Worm (Caenorhabditis elegans): ENCODE data around the gene F59E11.5.

The F59E11.5 gene

DNA sequence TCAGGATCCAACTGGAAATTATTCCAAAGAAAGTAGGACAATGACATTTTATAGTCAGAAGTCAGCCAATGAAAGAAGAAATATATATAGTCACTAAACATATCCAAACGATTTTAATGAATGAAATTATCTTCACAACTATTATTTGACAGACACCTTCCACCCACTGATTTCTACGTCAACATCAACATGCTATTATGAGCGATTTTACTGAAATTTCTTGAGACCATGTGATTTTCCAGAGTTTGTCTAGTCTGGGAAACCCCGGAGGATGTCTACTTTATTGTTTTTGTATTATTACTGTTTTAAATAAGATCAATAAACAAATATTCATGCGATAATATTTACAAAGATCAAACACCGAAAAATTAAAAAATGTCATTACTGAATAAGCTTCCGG, 20.6 kb downstream of the F59E11.5 start, which contains the start of gene srt-18:
Gene srt-18, minus strand, starts transcription at position 101 of the 400 bp plus-strand sequence.
- no peak for TF ChIP-seq nhr-28 (tag; optimal IDR thresholded peaks at IDR 0.05)
- TF ChIP-seq nhr-77 (tag; optimal IDR thresholded peaks at IDR 0.05) = no peak
- no peak for TF ChIP-seq R02D3.7 (tag; optimal IDR thresholded peaks at IDR 0.05)
- TF ChIP-seq fkh-10 (GFP tag; optimal IDR thresholded peaks at IDR 0.05) = no peak
- TF ChIP-seq tbx-2 (tag; optimal IDR thresholded peaks at IDR 0.05) = no peak
- TF ChIP-seq nhr-43 (tag; optimal IDR thresholded peaks at IDR 0.05; ENCODE audit: poor library complexity, severe bottlenecking) = no peak
- TF ChIP-seq unc-62 (GFP tag; optimal IDR thresholded peaks at IDR 0.05) = no peak
- TF ChIP-seq egl-5 (tag; optimal IDR thresholded peaks at IDR 0.05) = no peak
- TF ChIP-seq elt-3 (tag; optimal IDR thresholded peaks at IDR 0.05) = no peak
- no peak for TF ChIP-seq lin-39 (tag; optimal IDR thresholded peaks at IDR 0.05)
- no peak for TF ChIP-seq ceh-16 (tag; optimal IDR thresholded peaks at IDR 0.05)
- no peak for TF ChIP-seq daf-12 (tag; optimal IDR thresholded peaks at IDR 0.05)
- TF ChIP-seq elt-1 (tag; optimal IDR thresholded peaks at IDR 0.05) = no peak
- TF ChIP-seq nhr-25 (tag; optimal IDR thresholded peaks at IDR 0.05) = no peak
- no peak for TF ChIP-seq ama-1 (optimal IDR thresholded peaks at IDR 0.05)
- no peak for TF ChIP-seq fos-1 (tag; optimal IDR thresholded peaks at IDR 0.05)
- TF ChIP-seq ZK546.5 (tag; optimal IDR thresholded peaks at IDR 0.05) = no peak

DNA sequence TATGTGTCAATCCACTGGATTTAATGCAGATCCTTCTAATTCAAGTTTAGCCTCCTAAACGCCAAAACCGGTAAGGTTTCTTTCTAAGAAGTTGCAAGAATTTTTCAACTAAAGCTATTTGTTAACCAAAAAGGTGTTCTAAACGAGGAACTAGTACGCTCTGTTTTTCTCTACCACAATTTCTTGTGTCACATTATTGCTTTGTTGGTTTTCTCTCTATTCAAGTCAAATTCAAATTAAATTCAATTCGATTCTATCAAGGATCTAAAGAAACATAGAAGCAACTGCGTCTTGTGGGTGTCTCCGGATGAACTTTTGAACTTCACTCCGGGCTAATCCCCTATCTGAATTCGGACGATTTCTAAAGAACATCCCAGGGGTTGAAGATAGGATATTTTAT, 21.6 kb downstream of the F59E11.5 start, which contains the start of gene oac-40:
Gene oac-40, plus strand, starts transcription at position 301 of the 400 bp plus-strand sequence.
- no peak for TF ChIP-seq ceh-9 (tag; optimal IDR thresholded peaks at IDR 0.05)
- no peak for TF ChIP-seq ceh-28 (tag; optimal IDR thresholded peaks at IDR 0.05)
- no peak for TF ChIP-seq fos-1 (tag; optimal IDR thresholded peaks at IDR 0.05)
- no peak for TF ChIP-seq elt-1 (tag; optimal IDR thresholded peaks at IDR 0.05)
- no peak for TF ChIP-seq nhr-237 (tag; optimal IDR thresholded peaks at IDR 0.05)
- no peak for TF ChIP-seq egl-5 (tag; optimal IDR thresholded peaks at IDR 0.05)
- no peak for TF ChIP-seq skn-1 (tag; optimal IDR thresholded peaks at IDR 0.05)
- TF ChIP-seq lin-39 (tag; optimal IDR thresholded peaks at IDR 0.05) = no peak
- TF ChIP-seq pqm-1 (tag; optimal IDR thresholded peaks at IDR 0.05) = no peak
- no peak for TF ChIP-seq zag-1 (tag; optimal IDR thresholded peaks at IDR 0.05)
- TF ChIP-seq sea-2 (GFP tag; optimal IDR thresholded peaks at IDR 0.05) = no peak
- TF ChIP-seq tbx-2 (tag; optimal IDR thresholded peaks at IDR 0.05) = no peak
- no peak for TF ChIP-seq egl-27 (tag; optimal IDR thresholded peaks at IDR 0.05)
- no peak for TF ChIP-seq jun-1 (tag; optimal IDR thresholded peaks at IDR 0.05)
- TF ChIP-seq nhr-25 (tag; optimal IDR thresholded peaks at IDR 0.05) = no peak

DNA sequence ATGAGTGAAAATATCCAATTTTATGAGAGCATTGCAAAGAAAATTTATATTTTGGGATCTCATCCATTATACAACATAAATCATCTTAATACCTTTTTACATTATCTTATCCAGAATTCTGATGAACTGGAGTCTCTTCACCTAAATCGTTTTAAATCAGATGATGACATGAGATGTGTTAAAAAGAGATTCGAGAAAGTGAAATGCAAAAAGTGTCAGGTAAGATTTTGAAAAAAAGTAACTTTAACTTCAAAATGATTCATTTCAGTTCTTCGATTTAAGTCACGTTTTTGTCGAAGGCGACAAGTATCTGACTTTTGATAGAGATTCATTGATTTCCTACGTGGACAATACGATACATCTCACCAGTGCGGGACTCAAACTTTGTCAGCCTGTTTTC, 24.0 kb downstream of the F59E11.5 start:
- TF ChIP-seq ceh-28 (tag; optimal IDR thresholded peaks at IDR 0.05) = no peak
- no peak for TF ChIP-seq unc-39 (tag; optimal IDR thresholded peaks at IDR 0.05)
- no peak for TF ChIP-seq ZK546.5 (tag; optimal IDR thresholded peaks at IDR 0.05)
- no peak for TF ChIP-seq aly-2 (tag; optimal IDR thresholded peaks at IDR 0.05)
- no peak for TF ChIP-seq fkh-2 (tag; optimal IDR thresholded peaks at IDR 0.05)
- no peak for TF ChIP-seq ceh-16 (tag; optimal IDR thresholded peaks at IDR 0.05)
- TF ChIP-seq daf-12 (tag; optimal IDR thresholded peaks at IDR 0.05) = no peak
- TF ChIP-seq nhr-76 (tag; optimal IDR thresholded peaks at IDR 0.05) = no peak

DNA sequence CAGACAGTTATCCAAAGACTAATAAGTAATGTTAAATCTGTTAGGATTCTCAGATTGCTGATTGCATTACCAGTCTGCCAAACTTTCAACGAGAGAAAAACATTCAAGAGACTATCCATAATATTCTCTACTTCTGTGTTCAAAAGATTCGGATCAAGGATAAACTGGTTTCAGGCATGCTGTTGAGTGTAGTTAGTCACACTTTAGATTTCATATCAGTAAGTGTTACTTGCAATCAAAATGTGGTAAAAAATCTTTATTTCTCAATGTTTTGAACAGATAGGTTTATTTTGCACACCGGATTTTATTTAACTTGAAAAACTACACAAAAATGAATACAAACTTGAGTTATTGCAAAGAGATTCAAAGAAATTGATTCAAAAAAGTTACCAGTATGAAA, 27.2 kb downstream of the F59E11.5 start, which contains the start of gene oac-41:
Gene oac-41, minus strand, starts transcription at position 101 of the 400 bp plus-strand sequence.
- TF ChIP-seq sea-2 (GFP tag; optimal IDR thresholded peaks at IDR 0.05) (no peak), pha-4 (tag; optimal IDR thresholded peaks at IDR 0.05) (no peak), ama-1 (optimal IDR thresholded peaks at IDR 0.05) (no peak)

DNA sequence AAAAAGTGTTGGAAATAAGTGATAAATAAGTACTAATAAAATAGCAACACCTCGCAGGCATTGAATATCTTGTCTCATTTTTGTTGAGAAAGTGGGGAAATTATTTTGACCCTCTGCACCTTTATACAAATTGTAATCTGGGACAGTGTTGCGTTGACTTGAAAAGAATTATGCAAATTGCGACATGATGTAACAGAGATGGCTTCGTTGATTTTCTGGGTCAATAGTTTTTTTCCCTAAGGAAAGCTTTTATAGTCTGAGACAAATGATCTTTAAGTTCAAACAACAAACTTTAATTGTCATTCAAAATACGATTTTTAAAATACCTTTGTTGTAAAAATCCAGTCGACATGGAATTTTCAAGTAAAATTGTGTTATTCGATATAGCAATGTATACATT, 29.8 kb downstream of the F59E11.5 start, which contains the start of gene bus-1:
Gene bus-1, minus strand, starts transcription at position 101 of the 400 bp plus-strand sequence.
- TF ChIP-seq pqm-1 (tag; optimal IDR thresholded peaks at IDR 0.05) = no peak
- no peak for TF ChIP-seq ztf-4 (tag; optimal IDR thresholded peaks at IDR 0.05)
- no peak for TF ChIP-seq fkh-2 (tag; optimal IDR thresholded peaks at IDR 0.05)
- TF ChIP-seq lsy-12 (tag; optimal IDR thresholded peaks at IDR 0.05) = no peak
- TF ChIP-seq ceh-9 (tag; optimal IDR thresholded peaks at IDR 0.05) = no peak
- no peak for TF ChIP-seq ceh-82 (tag; optimal IDR thresholded peaks at IDR 0.05)
- no peak for TF ChIP-seq mml-1 (tag; optimal IDR thresholded peaks at IDR 0.05)
- TF ChIP-seq jun-1 (tag; optimal IDR thresholded peaks at IDR 0.05) = no peak
- no peak for TF ChIP-seq lin-39 (tag; optimal IDR thresholded peaks at IDR 0.05)

All from whole organism, L3 larva.